Fruit fly (Drosophila melanogaster) S2 (cell line): ENCODE measurements around the gene CG31639.

Experiments
- CG8478 ChIP-seq: fragments of >200 bp; optimal IDR thresholded peaks from 2 replicates; lab custom pipeline; 2018
- CTCF ChIP-seq, 2 experiments: fragments of >200 bp; optimal IDR thresholded peaks; 2 replicates each; lab custom pipeline; 2018

dm6 chr2L:6169119-6169518 lies 14.2 kb upstream of the CG31639 start:
- TF ChIP-seq CG8478 (lab: Kevin White, UChicago) (no peak), CTCF (optimal IDR thresholded peaks at IDR 0.05; lab: Kevin White, UChicago) (no peak)
